Worm (Caenorhabditis elegans): ENCODE measurements around the gene F56B3.2.

ce11 chrIV:762016-762459, 6.3 kb downstream of the F56B3.2 start:
- TF ChIP-seq him-1 (tag; optimal IDR thresholded peaks at IDR 0.05): no peak
- TF ChIP-seq W03F9.2 (tag; optimal IDR thresholded peaks at IDR 0.05): no peak

Measured in whole organism, L4/young adult.